Fruit fly (Drosophila melanogaster) whole organism, embryonic: Measurements from ENCODE around the gene isoQC.

Experiments used
- Antp ChIP-seq: fragments of 200-800 bp; sonication (Bioruptor generic); optimal IDR thresholded peaks from 3 replicates; lab custom pipeline; 2016; ENCODE audit warnings: missing biosample characterization, missing genetic modification characterization
- Asciz ChIP-seq: fragments of 200-800 bp; sonication (Bioruptor generic); optimal IDR thresholded peaks from 2 replicates; lab custom pipeline; 2017; ENCODE audit warnings: missing biosample characterization, mild to moderate bottlenecking, missing genetic modification characterization, missing genetic modification reagents
- B-H1 ChIP-seq: fragments of 200-800 bp; sonication (Bioruptor generic); IDR thresholded peaks from 3 replicates; pipeline ENCODE4 v1.3.6; 2022; ENCODE audit warnings: missing biosample characterization, missing genetic modification characterization
- BEAF-32 ChIP-seq: fragments of 200-800 bp; sonication (Bioruptor generic); optimal IDR thresholded peaks from 3 replicates; lab custom pipeline; 2017; ENCODE audit warnings: missing biosample characterization, missing genetic modification characterization, mild to moderate bottlenecking, moderate library complexity, missing genetic modification reagents
- Bdp1 ChIP-seq: fragments of 200-800 bp; sonication (Bioruptor generic); optimal IDR thresholded peaks from 3 replicates; lab custom pipeline; 2016; ENCODE audit warnings: missing biosample characterization, missing genetic modification characterization
- Bteb2 ChIP-seq: fragments of 200-800 bp; sonication (Bioruptor generic); optimal IDR thresholded peaks from 2 replicates; lab custom pipeline; 2016; ENCODE audit warnings: missing biosample characterization, missing genetic modification characterization
- CG12942 ChIP-seq: fragments of 200-800 bp; sonication (Bioruptor generic); optimal IDR thresholded peaks from 3 replicates; lab custom pipeline; 2016; ENCODE audit warnings: missing biosample characterization, missing genetic modification characterization
- CG15269 ChIP-seq: fragments of 200-800 bp; sonication (Bioruptor generic); optimal IDR thresholded peaks from 2 replicates; lab custom pipeline; 2018; ENCODE audit warnings: missing biosample characterization, mild to moderate bottlenecking, missing genetic modification characterization, moderate library complexity
- CG17385 ChIP-seq: fragments of 200-800 bp; sonication (Bioruptor generic); optimal IDR thresholded peaks from 3 replicates; lab custom pipeline; 2018; ENCODE audit warnings: missing biosample characterization, mild to moderate bottlenecking, missing genetic modification characterization
- CG2120 ChIP-seq: fragments of 200-800 bp; sonication (Bioruptor generic); optimal IDR thresholded peaks from 3 replicates; lab custom pipeline; 2016; ENCODE audit warnings: missing biosample characterization, missing genetic modification characterization
- CG2202 ChIP-seq: fragments of 200-800 bp; sonication (Bioruptor generic); optimal IDR thresholded peaks from 2 replicates; lab custom pipeline; 2018; ENCODE audit warnings: missing biosample characterization, mild to moderate bottlenecking, missing genetic modification characterization
- CG31441 ChIP-seq: fragments of 200-800 bp; sonication (Bioruptor generic); IDR thresholded peaks from 2 replicates; pipeline ENCODE4 v1.3.6; 2022; ENCODE audit warnings: missing biosample characterization, missing genetic modification characterization
- CG4820 ChIP-seq: fragments of 200-800 bp; sonication (Bioruptor generic); optimal IDR thresholded peaks from 3 replicates; lab custom pipeline; 2016; ENCODE audit warnings: missing biosample characterization, missing genetic modification characterization
- CG4854 ChIP-seq: fragments of 200-800 bp; sonication (Bioruptor generic); optimal IDR thresholded peaks from 2 replicates; lab custom pipeline; 2016; ENCODE audit warnings: missing biosample characterization, missing genetic modification characterization, inconsistent platforms
- CG6791 ChIP-seq: fragments of 200-800 bp; sonication (Bioruptor generic); IDR thresholded peaks from 3 replicates; pipeline ENCODE4 v1.3.6; 2022; ENCODE audit warnings: missing biosample characterization, missing genetic modification characterization; ENCODE audit not compliant: partially characterized antibody
- CG9609 ChIP-seq: fragments of 200-800 bp; sonication (Bioruptor generic); optimal IDR thresholded peaks from 3 replicates; lab custom pipeline; 2016; ENCODE audit warnings: missing biosample characterization, missing genetic modification characterization
- Camta ChIP-seq: fragments of 200-800 bp; sonication (Bioruptor generic); optimal IDR thresholded peaks from 2 replicates; lab custom pipeline; 2016; ENCODE audit warnings: missing biosample characterization, missing genetic modification characterization
- Dad ChIP-seq: fragments of 200-800 bp; sonication (Bioruptor generic); optimal IDR thresholded peaks from 3 replicates; lab custom pipeline; 2016; ENCODE audit warnings: missing biosample characterization, missing genetic modification characterization
- Deaf1 ChIP-seq: fragments of 200-800 bp; optimal IDR thresholded peaks from 3 replicates; lab custom pipeline; 2019; ENCODE audit warnings: missing biosample characterization, mild to moderate bottlenecking, missing genetic modification characterization, moderate library complexity
- Fer3 ChIP-seq: fragments of 200-800 bp; sonication (Bioruptor generic); optimal IDR thresholded peaks from 2 replicates; lab custom pipeline; 2018; ENCODE audit warnings: missing biosample characterization, mild to moderate bottlenecking, missing genetic modification characterization, moderate library complexity
- HHEX ChIP-seq: fragments of 200-800 bp; sonication (Bioruptor generic); optimal IDR thresholded peaks from 3 replicates; lab custom pipeline; 2017; ENCODE audit warnings: missing biosample characterization, mild to moderate bottlenecking, missing genetic modification characterization, missing genetic modification reagents
- HmgD ChIP-seq: fragments of 200-800 bp; sonication (Bioruptor generic); optimal IDR thresholded peaks from 3 replicates; lab custom pipeline; 2016; ENCODE audit warnings: missing biosample characterization, missing genetic modification characterization
- MESR4 ChIP-seq: fragments of 200-800 bp; sonication (Bioruptor generic); optimal IDR thresholded peaks from 2 replicates; lab custom pipeline; 2018; ENCODE audit warnings: missing biosample characterization, mild to moderate bottlenecking, missing genetic modification characterization, moderate library complexity
- Nf-YA ChIP-seq: fragments of 200-800 bp; sonication (Bioruptor generic); IDR thresholded peaks from 2 replicates; pipeline ENCODE4 v1.3.6; 2022; ENCODE audit warnings: missing biosample characterization, missing genetic modification characterization
- Oli ChIP-seq: fragments of 200-800 bp; sonication (Bioruptor generic); optimal IDR thresholded peaks from 2 replicates; lab custom pipeline; 2018; ENCODE audit warnings: missing biosample characterization, mild to moderate bottlenecking, missing genetic modification characterization, moderate library complexity
- Ptx1 ChIP-seq: fragments of 200-800 bp; sonication (Bioruptor generic); IDR thresholded peaks from 2 replicates; pipeline ENCODE4 v1.3.6; 2022; ENCODE audit warnings: missing biosample characterization, missing genetic modification characterization
- Sin3A ChIP-seq: fragments of >200 bp; optimal IDR thresholded peaks from 2 replicates; lab custom pipeline; 2018
- Sox100B ChIP-seq: fragments of 200-800 bp; sonication (Bioruptor generic); optimal IDR thresholded peaks from 3 replicates; lab custom pipeline; 2018; ENCODE audit warnings: missing biosample characterization, mild to moderate bottlenecking, missing genetic modification characterization
- Sry-β ChIP-seq: fragments of 200-800 bp; sonication (Bioruptor generic); optimal IDR thresholded peaks from 2 replicates; lab custom pipeline; 2018; ENCODE audit warnings: missing biosample characterization, mild to moderate bottlenecking, missing genetic modification characterization, moderate library complexity
- Sry-δ ChIP-seq: fragments of 200-800 bp; sonication (Bioruptor generic); optimal IDR thresholded peaks from 2 replicates; lab custom pipeline; 2016; ENCODE audit warnings: missing biosample characterization, missing genetic modification characterization
- bcd ChIP-seq: fragments of 200-800 bp; sonication (Bioruptor generic); optimal IDR thresholded peaks from 2 replicates; lab custom pipeline; 2017; ENCODE audit warnings: missing biosample characterization, mild to moderate bottlenecking, missing genetic modification characterization
- danr ChIP-seq: fragments of 200-800 bp; sonication (Bioruptor generic); IDR thresholded peaks from 2 replicates; pipeline ENCODE4 v1.3.6; 2022; ENCODE audit warnings: missing biosample characterization, missing genetic modification characterization
- disco-r ChIP-seq: fragments of 200-800 bp; sonication (Bioruptor generic); optimal IDR thresholded peaks from 2 replicates; lab custom pipeline; 2016; ENCODE audit warnings: missing biosample characterization, missing genetic modification characterization
- exex ChIP-seq: fragments of 200-800 bp; sonication (Bioruptor generic); optimal IDR thresholded peaks from 4 replicates; lab custom pipeline; 2018; ENCODE audit warnings: missing biosample characterization, mild to moderate bottlenecking, missing genetic modification characterization, moderate library complexity
- gcm ChIP-seq: fragments of 200-800 bp; sonication (Bioruptor generic); optimal IDR thresholded peaks from 2 replicates; lab custom pipeline; 2019; ENCODE audit warnings: missing biosample characterization, mild to moderate bottlenecking, missing genetic modification characterization, moderate library complexity
- h ChIP-seq: fragments of >200 bp; optimal IDR thresholded peaks from 2 replicates; lab custom pipeline; 2017
- luna ChIP-seq: fragments of 200-800 bp; sonication (Bioruptor generic); optimal IDR thresholded peaks from 2 replicates; lab custom pipeline; 2016; ENCODE audit warnings: missing biosample characterization, missing genetic modification characterization
- nmo ChIP-seq: fragments of 200-800 bp; sonication (Bioruptor generic); optimal IDR thresholded peaks from 2 replicates; lab custom pipeline; 2018; ENCODE audit warnings: missing biosample characterization, mild to moderate bottlenecking, missing genetic modification characterization, moderate library complexity
- pan ChIP-seq, 4 experiments: fragments of >200 bp in 3 of 4; fragments of 200-800 bp in 1 of 4; sonication (Bioruptor generic) in 1 of 4; optimal IDR thresholded peaks in 3 of 4; IDR thresholded peaks in 1 of 4; 2 replicates each; pipeline versions ENCODE4 v1.3.6 to Lab custom; 2017 to 2022; ENCODE audit warnings: missing biosample characterization in 2 of 4, missing genetic modification characterization in 2 of 4, mixed read lengths in 1 of 4
- ranshi ChIP-seq: fragments of 200-800 bp; sonication (Bioruptor generic); IDR thresholded peaks from 2 replicates; pipeline ENCODE4 v1.3.6; 2022; ENCODE audit warnings: missing biosample characterization, missing genetic modification characterization
- scrt ChIP-seq: fragments of 200-800 bp; sonication (Bioruptor generic); optimal IDR thresholded peaks from 2 replicates; lab custom pipeline; 2018; ENCODE audit warnings: missing biosample characterization, mild to moderate bottlenecking, missing genetic modification characterization, moderate library complexity
- sima ChIP-seq: fragments of 200-800 bp; sonication (Bioruptor generic); optimal IDR thresholded peaks from 2 replicates; lab custom pipeline; 2016; ENCODE audit warnings: missing biosample characterization, missing genetic modification characterization
- sob ChIP-seq: fragments of 200-800 bp; sonication (Bioruptor generic); IDR thresholded peaks from 2 replicates; pipeline ENCODE4 v1.3.6; 2022; ENCODE audit warnings: missing biosample characterization, missing genetic modification characterization
- sr ChIP-seq: fragments of 200-800 bp; sonication (Bioruptor generic); IDR thresholded peaks from 3 replicates; pipeline ENCODE4 v1.3.6; 2022; ENCODE audit warnings: missing biosample characterization, missing genetic modification characterization
- trh ChIP-seq: fragments of 200-800 bp; sonication (Bioruptor generic); optimal IDR thresholded peaks from 2 replicates; lab custom pipeline; 2016; ENCODE audit warnings: missing biosample characterization, missing genetic modification characterization
- wdn ChIP-seq: fragments of 200-800 bp; sonication (Bioruptor generic); IDR thresholded peaks from 2 replicates; pipeline ENCODE4 v1.3.6; 2022; ENCODE audit warnings: missing biosample characterization, missing genetic modification characterization
- z ChIP-seq: fragments of 200-800 bp; sonication (Bioruptor generic); IDR thresholded peaks from 3 replicates; pipeline ENCODE4 v1.3.6; 2022; ENCODE audit warnings: missing biosample characterization, missing genetic modification characterization

isoQC gene

dm6 chr3L:20491525-20492132 is 17.4 kb downstream of the isoQC start, which contains the start of gene ND-39 (continued):
- TF ChIP-seq exex (tag; lab: Kevin White, UChicago), result peak; percentile 89
- TF ChIP-seq bcd (GFP tag; lab: Kevin White, UChicago), result no peak
- TF ChIP-seq B-H1, result no peak
- TF ChIP-seq sima, result no peak

DNA sequence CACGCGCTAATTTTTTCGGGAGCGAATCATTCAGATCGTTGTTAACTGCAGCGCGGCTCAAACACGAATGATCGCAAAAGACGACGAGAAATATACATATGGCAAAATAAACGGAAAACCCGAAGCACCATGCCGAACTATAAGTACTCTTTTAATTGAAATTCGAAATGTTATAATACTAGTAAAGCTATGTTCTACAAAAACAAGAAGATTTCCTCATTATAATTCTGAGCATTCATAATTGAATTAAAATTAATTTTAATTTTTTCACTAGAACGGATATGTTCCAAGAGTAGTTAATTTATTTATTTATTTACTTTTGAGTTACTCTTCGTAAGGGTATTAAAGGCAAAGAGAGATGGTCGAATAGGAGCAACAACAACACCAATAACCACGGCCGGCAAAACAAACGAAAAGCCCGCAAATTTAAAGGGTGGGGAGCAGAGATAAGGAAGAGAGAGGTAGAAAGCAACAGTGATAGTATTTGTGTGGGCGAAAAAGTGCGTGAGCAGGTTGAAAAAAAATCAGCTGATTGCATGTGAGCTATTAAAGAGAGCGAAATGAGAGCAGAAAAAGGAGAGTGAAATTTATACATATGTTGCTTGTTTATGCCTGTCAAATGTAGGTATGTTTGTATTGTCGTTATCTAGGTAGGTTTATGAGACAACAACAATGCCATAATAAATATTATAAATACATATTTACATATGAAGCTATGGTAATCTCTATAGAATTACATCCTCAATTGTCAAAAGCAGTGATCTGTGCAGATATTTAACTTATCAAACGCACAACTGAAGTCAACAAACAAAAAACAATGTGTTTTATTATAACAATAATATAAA is 19.4 kb downstream of the isoQC start:
- peak; percentile 87 for TF ChIP-seq Ptx1 (GFP tag; lab: Robert Waterston, UW)
- TF ChIP-seq CG12942, result peak; percentile 45
- peak; percentile 73 for TF ChIP-seq B-H1
- no peak for TF ChIP-seq MESR4
- peak; percentile 22 for TF ChIP-seq Bdp1
- peak; percentile 81 for TF ChIP-seq CG15269
- peak; percentile 48; the same call in 1 of the 2 replicates for TF ChIP-seq ranshi (GFP tag; lab: Robert Waterston, UW)
- peak; percentile 43 for TF ChIP-seq Camta (GFP tag; lab: Kevin White, UChicago)
- peak; percentile 83 for TF ChIP-seq sob
- peak; percentile 96 for TF ChIP-seq sr (GFP tag; lab: Robert Waterston, UW)
- no peak for TF ChIP-seq HmgD (GFP tag; lab: Kevin White, UChicago)
- TF ChIP-seq gcm (GFP tag; lab: Kevin White, UChicago), result peak; percentile 52
- no peak for TF ChIP-seq Sin3A
- TF ChIP-seq CG31441 (GFP tag; lab: Robert Waterston, UW), result peak; percentile 67; the same call in 1 of the 2 replicates
- no peak for TF ChIP-seq pan (optimal IDR thresholded peaks at IDR 0.05; lab: Kevin White, UChicago)
- peak in 1 of 2 experiments; percentile 87 for TF ChIP-seq pan (GFP tag; optimal IDR thresholded peaks at IDR 0.05 in 1 of 2, IDR thresholded peaks at IDR 0.05 in 1 of 2)
- peak; percentile 72 for TF ChIP-seq HHEX
- peak; percentile 58 for TF ChIP-seq Sox100B (GFP tag; lab: Kevin White, UChicago)
- TF ChIP-seq CG4820, result peak; percentile 44
- peak; percentile 71 for TF ChIP-seq Nf-YA (GFP tag; lab: Robert Waterston, UW)
- TF ChIP-seq CG4854, result peak; percentile 6
- peak; percentile 60 for TF ChIP-seq Bteb2 (GFP tag; lab: Kevin White, UChicago)
- TF ChIP-seq disco-r (GFP tag; lab: Kevin White, UChicago), result no peak
- no peak for TF ChIP-seq Sry-β
- TF ChIP-seq Oli (tag; lab: Kevin White, UChicago), result peak; percentile 78
- TF ChIP-seq Deaf1 (tag; lab: Kevin White, UChicago), result peak; percentile 74
- no peak for TF ChIP-seq h (lab: Kevin White, UChicago)
- peak; percentile 21 for TF ChIP-seq Dad (GFP tag; lab: Kevin White, UChicago)
- peak; percentile 25 for TF ChIP-seq trh (GFP tag; lab: Kevin White, UChicago)
- TF ChIP-seq danr (GFP tag; lab: Robert Waterston, UW), result peak; percentile 68; the same call in 1 of the 2 replicates
- no peak for TF ChIP-seq Antp (GFP tag; lab: Kevin White, UChicago)
- no peak for TF ChIP-seq z (GFP tag; lab: Robert Waterston, UW)
- TF ChIP-seq scrt (GFP tag; lab: Kevin White, UChicago), result peak; percentile 64
- TF ChIP-seq CG17385 (GFP tag; lab: Kevin White, UChicago), result peak; percentile 75
- TF ChIP-seq CG6791 (GFP tag; lab: Robert Waterston, UW), result no peak
- TF ChIP-seq CG9609 (GFP tag; lab: Kevin White, UChicago), result peak; percentile 19
- TF ChIP-seq Sry-δ (GFP tag; lab: Kevin White, UChicago), result no peak
- TF ChIP-seq wdn, result peak; percentile 66
- peak; percentile 86 for TF ChIP-seq CG2120 (GFP tag; lab: Kevin White, UChicago)
- peak; percentile 53 for TF ChIP-seq Asciz (GFP tag; lab: Kevin White, UChicago)
- TF ChIP-seq Fer3, result peak; percentile 78
- TF ChIP-seq BEAF-32, result no peak
- peak; percentile 14 for TF ChIP-seq luna (GFP tag; lab: Kevin White, UChicago)
- TF ChIP-seq CG2202 (tag; lab: Kevin White, UChicago), result no peak
- TF ChIP-seq nmo (GFP tag; lab: Kevin White, UChicago), result peak; percentile 76
